Worm (Caenorhabditis elegans) whole organism, young adult: ENCODE data around the gene Y70G10A.4.

ENCODE experiments used
- B0336.3 ChIP-seq: fragments of 200-800 bp; sonication (Bioruptor generic); IDR thresholded peaks from 2 replicates; pipeline ENCODE4 v1.3.6; 2022; ENCODE audit warnings: missing genetic modification characterization, missing compliant biosample characterization
- F22D6.2 ChIP-seq: sonication (generic microtip); optimal IDR thresholded peaks from 2 replicates; lab custom pipeline; 2016; ENCODE audit warnings: mild to moderate bottlenecking, missing genetic modification characterization, missing compliant biosample characterization
- F33H1.4 ChIP-seq: fragments of 200-800 bp; sonication (Bioruptor generic); IDR thresholded peaks from 2 replicates; pipeline ENCODE4 v1.3.6; 2022; ENCODE audit warnings: missing genetic modification reagents, missing genetic modification characterization, missing compliant biosample characterization
- F39B2.1 ChIP-seq: fragments of 200-800 bp; sonication (Bioruptor generic); IDR thresholded peaks from 2 replicates; pipeline ENCODE4 v1.3.6; 2022; ENCODE audit warnings: missing genetic modification reagents, missing genetic modification characterization, missing compliant biosample characterization
- F55B11.4 ChIP-seq: sonication (generic microtip); optimal IDR thresholded peaks from 2 replicates; lab custom pipeline; 2016; ENCODE audit warnings: missing compliant biosample characterization, missing genetic modification characterization, borderline replicate concordance; ENCODE audit not compliant: insufficient read depth
- F57A8.1 ChIP-seq: fragments of 200-800 bp; sonication (Bioruptor generic); optimal IDR thresholded peaks from 2 replicates; lab custom pipeline; 2018; ENCODE audit warnings: mild to moderate bottlenecking, missing genetic modification characterization, moderate library complexity, missing compliant biosample characterization
- F57C9.4 ChIP-seq: sonication (generic microtip); optimal IDR thresholded peaks from 2 replicates; lab custom pipeline; 2017; ENCODE audit warnings: mild to moderate bottlenecking, missing genetic modification characterization, missing compliant biosample characterization
- K11D2.4 ChIP-seq: fragments of 200-800 bp; sonication (Bioruptor generic); IDR thresholded peaks from 2 replicates; pipeline ENCODE4 v1.3.6; 2022; ENCODE audit warnings: missing genetic modification reagents, missing genetic modification characterization, missing compliant biosample characterization
- Y53G8AR.9 ChIP-seq: fragments of 200-800 bp; sonication (Bioruptor generic); conservative IDR thresholded peaks from 2 replicates; pipeline ENCODE4 v1.3.6; 2022; ENCODE audit warnings: missing genetic modification reagents, missing genetic modification characterization, missing compliant biosample characterization
- ZK185.1 ChIP-seq: sonication (generic microtip); optimal IDR thresholded peaks from 2 replicates; lab custom pipeline; 2016; ENCODE audit warnings: mild to moderate bottlenecking, missing genetic modification characterization, missing compliant biosample characterization; ENCODE audit not compliant: poor library complexity, severe bottlenecking
- attf-5 ChIP-seq: fragments of 200-800 bp; sonication (Bioruptor generic); optimal IDR thresholded peaks from 2 replicates; lab custom pipeline; 2018; ENCODE audit warnings: mild to moderate bottlenecking, missing genetic modification characterization, missing compliant biosample characterization
- cebp-1 ChIP-seq, 2 experiments: fragments of 200-800 bp in 1 of 2; sonication (Bioruptor generic) in 1 of 2; sonication (generic microtip) in 1 of 2; IDR thresholded peaks in 1 of 2; optimal IDR thresholded peaks in 1 of 2; 2 replicates each; pipeline versions ENCODE4 v1.3.6 to Lab custom; 2017 to 2022; ENCODE audit warnings: missing compliant biosample characterization in 2 of 2, missing genetic modification characterization in 2 of 2, mild to moderate bottlenecking in 1 of 2, missing genetic modification reagents in 1 of 2, moderate library complexity in 1 of 2
- ceh-27 ChIP-seq: fragments of 200-800 bp; sonication (Bioruptor generic); optimal IDR thresholded peaks from 2 replicates; lab custom pipeline; 2018; ENCODE audit warnings: mild to moderate bottlenecking, missing genetic modification characterization, moderate library complexity, missing compliant biosample characterization
- ceh-40 ChIP-seq: fragments of 200-800 bp; sonication (Bioruptor generic); IDR thresholded peaks from 2 replicates; pipeline ENCODE4 v1.3.6; 2022; ENCODE audit warnings: missing genetic modification characterization, missing compliant biosample characterization
- dox-1 ChIP-seq: fragments of 200-800 bp; sonication (Bioruptor generic); IDR thresholded peaks from 2 replicates; pipeline ENCODE4 v1.3.6; 2022; ENCODE audit warnings: missing genetic modification reagents, missing genetic modification characterization, missing compliant biosample characterization
- dpff-1 ChIP-seq: sonication (generic microtip); optimal IDR thresholded peaks from 2 replicates; lab custom pipeline; 2017; ENCODE audit warnings: mild to moderate bottlenecking, missing genetic modification characterization, missing compliant biosample characterization
- efl-1 ChIP-seq: fragments of 150-350 bp; optimal IDR thresholded peaks from 2 replicates; lab custom pipeline; 2014; ENCODE audit warnings: missing biosample characterization, missing genetic modification reagents, missing genetic modification characterization
- ekl-4 ChIP-seq: fragments of 200-800 bp; sonication (Bioruptor generic); IDR thresholded peaks from 2 replicates; pipeline ENCODE4 v1.3.6; 2022; ENCODE audit warnings: missing genetic modification reagents, missing genetic modification characterization, missing compliant biosample characterization
- hmg-1.2 ChIP-seq: fragments of 200-800 bp; sonication (Bioruptor generic); IDR thresholded peaks from 2 replicates; pipeline ENCODE4 v1.3.6; 2022; ENCODE audit warnings: missing genetic modification reagents, missing genetic modification characterization, missing compliant biosample characterization
- hrde-1 ChIP-seq: sonication (generic microtip); optimal IDR thresholded peaks from 2 replicates; lab custom pipeline; 2016; ENCODE audit warnings: missing genetic modification characterization, mild to moderate bottlenecking, missing compliant biosample characterization, moderate library complexity, missing genotype, missing genetic modification reagents, borderline replicate concordance
- hsf-1 ChIP-seq: fragments of 200-800 bp; sonication (Bioruptor generic); IDR thresholded peaks from 2 replicates; pipeline ENCODE4 v1.3.6; 2022; ENCODE audit warnings: missing genetic modification reagents, missing genetic modification characterization, missing compliant biosample characterization
- let-526 ChIP-seq: fragments of 200-800 bp; sonication (Bioruptor generic); IDR thresholded peaks from 2 replicates; pipeline ENCODE4 v1.3.6; 2022; ENCODE audit warnings: missing genetic modification reagents, missing genetic modification characterization, missing compliant biosample characterization
- lin-35 ChIP-seq, 3 experiments: fragments of 150-350 bp in 2 of 3; sonication (generic microtip) in 1 of 3; optimal IDR thresholded peaks; 2 replicates each; lab custom pipeline; 2014 to 2018; ENCODE audit warnings: missing biosample characterization in 3 of 3, missing genetic modification characterization in 3 of 3, missing genetic modification reagents in 3 of 3
- lin-40 ChIP-seq: sonication (generic microtip); optimal IDR thresholded peaks from 2 replicates; lab custom pipeline; 2016; ENCODE audit warnings: missing genetic modification characterization, mild to moderate bottlenecking, missing compliant biosample characterization, missing genotype, missing genetic modification reagents
- lin-54 ChIP-seq: fragments of 200-800 bp; sonication (Bioruptor generic); optimal IDR thresholded peaks from 2 replicates; lab custom pipeline; 2018; ENCODE audit warnings: mild to moderate bottlenecking, missing genetic modification characterization, missing compliant biosample characterization
- lsl-1 ChIP-seq: fragments of 200-800 bp; sonication (Bioruptor generic); optimal IDR thresholded peaks from 2 replicates; lab custom pipeline; 2018; ENCODE audit warnings: mild to moderate bottlenecking, missing genetic modification characterization, moderate library complexity, missing compliant biosample characterization
- lsy-27 ChIP-seq: sonication (generic microtip); optimal IDR thresholded peaks from 2 replicates; lab custom pipeline; 2017; ENCODE audit warnings: missing genetic modification characterization, mild to moderate bottlenecking, missing compliant biosample characterization, antibody characterized with exemption, missing genotype, borderline replicate concordance; ENCODE audit not compliant: insufficient read depth
- madf-10 ChIP-seq: sonication (generic microtip); optimal IDR thresholded peaks from 2 replicates; lab custom pipeline; 2016; ENCODE audit warnings: mild to moderate bottlenecking, missing genetic modification characterization, missing compliant biosample characterization
- madf-6 ChIP-seq: fragments of 200-800 bp; sonication (Bioruptor generic); IDR thresholded peaks from 2 replicates; pipeline ENCODE4 v1.3.6; 2022; ENCODE audit warnings: missing genetic modification reagents, missing genetic modification characterization, missing compliant biosample characterization
- madf-8 ChIP-seq: fragments of 200-800 bp; sonication (Bioruptor generic); conservative IDR thresholded peaks from 2 replicates; pipeline ENCODE4 v1.3.6; 2022; ENCODE audit warnings: missing genetic modification reagents, missing genetic modification characterization, missing compliant biosample characterization
- mcd-1 ChIP-seq: fragments of 200-800 bp; sonication (Bioruptor generic); IDR thresholded peaks from 2 replicates; pipeline ENCODE4 v1.3.6; 2022; ENCODE audit warnings: missing genetic modification reagents, missing genetic modification characterization, missing compliant biosample characterization
- mxl-1 ChIP-seq: sonication (generic microtip); optimal IDR thresholded peaks from 2 replicates; lab custom pipeline; 2016; ENCODE audit warnings: missing genetic modification characterization, missing compliant biosample characterization
- nfya-1 ChIP-seq: sonication (generic microtip); optimal IDR thresholded peaks from 2 replicates; lab custom pipeline; 2017; ENCODE audit warnings: antibody characterized with exemption, missing compliant biosample characterization, missing genetic modification characterization, borderline replicate concordance; ENCODE audit not compliant: insufficient read depth
- nhr-27 ChIP-seq: fragments of 200-800 bp; sonication (Bioruptor generic); optimal IDR thresholded peaks from 2 replicates; lab custom pipeline; 2018; ENCODE audit warnings: mild to moderate bottlenecking, missing genetic modification characterization, moderate library complexity, missing compliant biosample characterization
- nhr-90 ChIP-seq: sonication (generic microtip); optimal IDR thresholded peaks from 2 replicates; lab custom pipeline; 2016; ENCODE audit warnings: missing genotype, mild to moderate bottlenecking, missing genetic modification characterization, missing compliant biosample characterization
- snpc-3.4 ChIP-seq: sonication (generic microtip); optimal IDR thresholded peaks from 2 replicates; lab custom pipeline; 2017; ENCODE audit warnings: missing genetic modification characterization, mild to moderate bottlenecking, missing compliant biosample characterization, antibody characterized with exemption, moderate library complexity, missing genotype, missing genetic modification reagents
- tlf-1 ChIP-seq: fragments of 200-800 bp; sonication (Bioruptor generic); optimal IDR thresholded peaks from 2 replicates; lab custom pipeline; 2018; ENCODE audit warnings: mild to moderate bottlenecking, missing genetic modification characterization, missing compliant biosample characterization
- zim-3 ChIP-seq: sonication (generic microtip); optimal IDR thresholded peaks from 2 replicates; lab custom pipeline; 2017; ENCODE audit warnings: mild to moderate bottlenecking, missing genetic modification characterization, moderate library complexity, missing compliant biosample characterization
- ztf-18 ChIP-seq: sonication (generic microtip); optimal IDR thresholded peaks from 2 replicates; lab custom pipeline; 2016; ENCODE audit warnings: missing genotype, mild to moderate bottlenecking, missing genetic modification characterization, missing compliant biosample characterization
- ztf-25 ChIP-seq: fragments of 200-800 bp; sonication (Bioruptor generic); IDR thresholded peaks from 2 replicates; pipeline ENCODE4 v1.3.6; 2022; ENCODE audit warnings: missing genetic modification reagents, missing genetic modification characterization, missing compliant biosample characterization
- ztf-26 ChIP-seq: sonication (generic microtip); optimal IDR thresholded peaks from 2 replicates; lab custom pipeline; 2017; ENCODE audit warnings: missing genetic modification characterization, missing compliant biosample characterization
- ztf-3 ChIP-seq: fragments of 200-800 bp; sonication (Bioruptor generic); optimal IDR thresholded peaks from 2 replicates; lab custom pipeline; 2018; ENCODE audit warnings: mild to moderate bottlenecking, missing genetic modification characterization, missing compliant biosample characterization

The Y70G10A.4 gene

DNA sequence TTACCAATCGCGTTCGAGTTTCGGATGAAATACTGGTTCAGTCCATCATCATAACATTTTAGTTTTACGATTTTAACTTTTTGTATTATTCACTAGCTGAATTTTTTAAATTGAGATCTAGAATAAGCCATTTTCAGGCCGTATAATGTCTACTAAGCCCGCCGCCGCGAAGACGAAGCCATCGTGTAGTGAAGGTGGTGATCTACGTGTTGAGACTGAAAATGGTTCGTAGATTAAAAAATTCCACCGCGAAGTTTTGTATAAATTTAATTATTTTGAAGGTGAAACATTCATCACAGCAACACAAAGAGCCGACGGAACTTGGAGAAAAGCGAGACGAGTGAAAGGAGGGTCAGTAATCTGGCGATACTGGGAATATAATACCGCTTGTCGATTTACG is 12.3 kb upstream of the Y70G10A.4 start, which contains the start of gene T20G5.9 (continued):
- TF ChIP-seq tlf-1 (no peak), ztf-25 (GFP tag; lab: Robert Waterston, UW) (no peak), lsl-1 (GFP tag; lab: Kevin White, UChicago) (no peak), madf-8 (GFP tag; lab: Robert Waterston, UW) (peak; percentile 72), madf-6 (GFP tag; lab: Robert Waterston, UW) (peak; percentile 87), hmg-1.2 (GFP tag; lab: Robert Waterston, UW) (peak; percentile 31), ztf-18 (tag; lab: Kevin White, UChicago) (no peak), F57A8.1 (GFP tag; lab: Kevin White, UChicago) (no peak), hrde-1 (tag; lab: Kevin White, UChicago) (peak; percentile 61), F39B2.1 (GFP tag; lab: Robert Waterston, UW) (no peak), snpc-3.4 (tag; lab: Kevin White, UChicago) (peak; percentile 15), efl-1 (GFP tag; lab: Kevin White, UChicago) (peak; percentile 69), Y53G8AR.9 (GFP tag; lab: Robert Waterston, UW) (0 out of 2 replicates have a peak, but pooled peaks have one; percentile 6), ceh-40 (no peak), ztf-3 (GFP tag; lab: Kevin White, UChicago) (no peak)
- TF ChIP-seq, all 124 proteins: peak for 23

DNA sequence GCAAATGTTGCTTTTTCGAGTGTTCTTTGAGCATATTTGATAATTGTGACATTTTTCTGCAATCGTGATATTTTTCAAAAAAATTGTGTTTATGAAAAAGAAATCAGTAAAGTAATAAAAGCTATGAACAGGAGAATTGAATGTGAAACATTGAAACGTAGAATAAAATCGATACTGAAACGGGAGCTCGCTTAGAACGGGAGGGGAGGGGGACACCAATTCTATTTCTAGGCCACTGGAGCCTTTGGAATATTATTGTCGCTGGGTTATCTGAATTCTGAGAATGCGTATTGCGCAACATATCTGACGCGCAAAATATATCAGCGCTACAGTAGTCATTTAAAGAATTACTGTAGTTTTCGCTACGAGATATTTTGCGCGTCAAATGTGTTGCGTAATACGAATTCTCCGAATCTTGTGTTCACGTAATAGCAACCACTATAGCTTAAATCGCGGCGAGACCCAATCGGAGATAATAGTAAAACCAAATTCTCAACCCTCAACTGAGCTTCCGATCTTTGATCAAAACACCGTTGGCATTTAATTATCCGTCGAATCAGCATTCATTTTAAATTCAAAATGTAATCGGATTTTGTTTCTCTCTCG is 10.0 kb upstream of the Y70G10A.4 start, which contains the start of the genes blos-1 and best-18:
blos-1 (minus strand) TSS at position 58 of the 606 bp plus-strand sequence.
best-18 (plus strand) TSS at position 508 of the 606 bp plus-strand sequence.
- TF ChIP-seq cebp-1 (GFP tag; IDR thresholded peaks at IDR 0.05; lab: Robert Waterston, UW) (no peak), cebp-1 (tag; optimal IDR thresholded peaks at IDR 0.05; lab: Kevin White, UChicago) (peak; percentile 16), nhr-27 (tag; lab: Kevin White, UChicago) (no peak), lsl-1 (GFP tag; lab: Kevin White, UChicago) (peak; percentile 46), nfya-1 (tag; lab: Kevin White, UChicago) (no peak)

- peak; percentile 86 for TF ChIP-seq ZK185.1
- TF ChIP-seq mcd-1 (GFP tag; lab: Robert Waterston, UW), result peak; percentile 59
- peak; percentile 96 for TF ChIP-seq B0336.3
- TF ChIP-seq zim-3 (tag; lab: Kevin White, UChicago), result peak; percentile 78
- TF ChIP-seq F57C9.4 (tag; lab: Kevin White, UChicago), result peak; percentile 25
- peak; percentile 81 for TF ChIP-seq madf-10 (tag; lab: Kevin White, UChicago)
- peak; percentile 68 for TF ChIP-seq ztf-26 (tag; lab: Kevin White, UChicago)
- TF ChIP-seq nhr-27 (tag; lab: Kevin White, UChicago), result no peak
- peak; percentile 53 for TF ChIP-seq F22D6.2 (tag; lab: Kevin White, UChicago)
- TF ChIP-seq K11D2.4, result 0 out of 2 replicates have a peak, but pooled peaks have one; percentile 55
- TF ChIP-seq F55B11.4 (tag; lab: Kevin White, UChicago), result no peak
- no peak for TF ChIP-seq ceh-27 (GFP tag; lab: Kevin White, UChicago)
- TF ChIP-seq let-526, result peak; percentile 87
- peak; percentile 72 for TF ChIP-seq dox-1
- peak; percentile 44 for TF ChIP-seq attf-5 (GFP tag; lab: Kevin White, UChicago)
- peak; percentile 69 for TF ChIP-seq lin-40
- peak; percentile 73 for TF ChIP-seq lin-54 (GFP tag; lab: Kevin White, UChicago)
- TF ChIP-seq F33H1.4, result peak; percentile 47
- TF ChIP-seq lin-35 (GFP tag; optimal IDR thresholded peaks at IDR 0.05; lab: Kevin White, UChicago), result peak in 1 of 3 experiments; percentile 71
- TF ChIP-seq mxl-1 (tag; lab: Kevin White, UChicago), result peak; percentile 45
- peak; percentile 82 for TF ChIP-seq ekl-4 (GFP tag; lab: Robert Waterston, UW)
- TF ChIP-seq nhr-90 (tag; lab: Kevin White, UChicago), result peak; percentile 68
- no peak for TF ChIP-seq dpff-1
- TF ChIP-seq lsy-27 (tag; lab: Kevin White, UChicago), result no peak
- TF ChIP-seq hsf-1 (GFP tag; lab: Robert Waterston, UW), result peak; percentile 58; the same call in 1 of the 2 replicates
Measured at ce11 chrIII:10214540-10214979, 7.4 kb upstream of the Y70G10A.4 start.
